Fruit fly (Drosophila melanogaster) whole organism, embryonic: ENCODE data around the gene CG2540.

Experiments
- Asciz ChIP-seq: fragments of 200-800 bp; sonication (Bioruptor generic); optimal IDR thresholded peaks from 2 replicates; lab custom pipeline; 2017; ENCODE audit warnings: missing biosample characterization, mild to moderate bottlenecking, missing genetic modification characterization, missing genetic modification reagents
- B-H2 ChIP-seq: fragments of 200-800 bp; sonication (Bioruptor generic); optimal IDR thresholded peaks from 2 replicates; lab custom pipeline; 2018; ENCODE audit warnings: missing biosample characterization, mild to moderate bottlenecking, missing genetic modification characterization
- BEAF-32 ChIP-seq: fragments of 200-800 bp; sonication (Bioruptor generic); optimal IDR thresholded peaks from 3 replicates; lab custom pipeline; 2017; ENCODE audit warnings: missing biosample characterization, missing genetic modification characterization, mild to moderate bottlenecking, moderate library complexity, missing genetic modification reagents
- BtbVII ChIP-seq: fragments of 200-800 bp; sonication (Bioruptor generic); optimal IDR thresholded peaks from 3 replicates; lab custom pipeline; 2017; ENCODE audit warnings: missing biosample characterization, mild to moderate bottlenecking, missing genetic modification characterization
- CG10959 ChIP-seq: fragments of 200-800 bp; sonication (Bioruptor generic); IDR thresholded peaks from 2 replicates; pipeline ENCODE4 v1.3.6; 2022; ENCODE audit warnings: missing biosample characterization, missing genetic modification characterization
- CG11504 ChIP-seq: fragments of 200-800 bp; sonication (Bioruptor generic); optimal IDR thresholded peaks from 3 replicates; lab custom pipeline; 2019; ENCODE audit warnings: missing biosample characterization, mild to moderate bottlenecking, missing genetic modification characterization, moderate library complexity
- CG1233 ChIP-seq: fragments of 200-800 bp; sonication (Bioruptor generic); optimal IDR thresholded peaks from 4 replicates; lab custom pipeline; 2018; ENCODE audit warnings: missing biosample characterization, mild to moderate bottlenecking, missing genetic modification characterization
- CG12769 ChIP-seq: fragments of 200-800 bp; sonication (Bioruptor generic); optimal IDR thresholded peaks from 2 replicates; lab custom pipeline; 2019; ENCODE audit warnings: missing biosample characterization, mild to moderate bottlenecking, missing genetic modification characterization, moderate library complexity
- CG13287 ChIP-seq: fragments of 200-800 bp; sonication (Bioruptor generic); IDR thresholded peaks from 2 replicates; pipeline ENCODE4 v1.3.6; 2022; ENCODE audit warnings: missing biosample characterization, missing genetic modification characterization; ENCODE audit not compliant: partially characterized antibody
- CG13775 ChIP-seq: fragments of 200-800 bp; sonication (Bioruptor generic); optimal IDR thresholded peaks from 3 replicates; lab custom pipeline; 2017; ENCODE audit warnings: missing biosample characterization, mild to moderate bottlenecking, missing genetic modification characterization
- CG14441 ChIP-seq: fragments of 200-800 bp; sonication (Bioruptor generic); IDR thresholded peaks from 2 replicates; pipeline ENCODE4 v1.3.6; 2022; ENCODE audit warnings: missing biosample characterization, missing genetic modification characterization
- CG15073 ChIP-seq: fragments of 200-800 bp; sonication (Bioruptor generic); optimal IDR thresholded peaks from 2 replicates; lab custom pipeline; 2016; ENCODE audit warnings: missing biosample characterization, missing genetic modification characterization
- CG1603 ChIP-seq: fragments of 200-800 bp; sonication (Bioruptor generic); optimal IDR thresholded peaks from 2 replicates; lab custom pipeline; 2019; ENCODE audit warnings: missing biosample characterization, mild to moderate bottlenecking, missing genetic modification characterization, moderate library complexity
- CG17385 ChIP-seq: fragments of 200-800 bp; sonication (Bioruptor generic); optimal IDR thresholded peaks from 3 replicates; lab custom pipeline; 2018; ENCODE audit warnings: missing biosample characterization, mild to moderate bottlenecking, missing genetic modification characterization
- CG18262 ChIP-seq: fragments of 200-800 bp; optimal IDR thresholded peaks from 3 replicates; lab custom pipeline; 2019; ENCODE audit warnings: missing biosample characterization, mild to moderate bottlenecking, missing genetic modification characterization, moderate library complexity
- CG18619 ChIP-seq: fragments of 200-800 bp; sonication (Bioruptor generic); optimal IDR thresholded peaks from 3 replicates; lab custom pipeline; 2017; ENCODE audit warnings: missing biosample characterization, mild to moderate bottlenecking, missing genetic modification characterization
- CG3281 ChIP-seq: fragments of 200-800 bp; sonication (Bioruptor generic); optimal IDR thresholded peaks from 3 replicates; lab custom pipeline; 2017; ENCODE audit warnings: missing biosample characterization, mild to moderate bottlenecking, missing genetic modification characterization
- CG4854 ChIP-seq: fragments of 200-800 bp; sonication (Bioruptor generic); optimal IDR thresholded peaks from 2 replicates; lab custom pipeline; 2016; ENCODE audit warnings: missing biosample characterization, missing genetic modification characterization, inconsistent platforms
- CG6854 ChIP-seq: fragments of 200-800 bp; sonication (Bioruptor generic); optimal IDR thresholded peaks from 3 replicates; lab custom pipeline; 2017; ENCODE audit warnings: missing biosample characterization, mild to moderate bottlenecking, missing genetic modification characterization
- CG9797 ChIP-seq: fragments of 200-800 bp; sonication (Bioruptor generic); optimal IDR thresholded peaks from 3 replicates; lab custom pipeline; 2018; ENCODE audit warnings: missing biosample characterization, mild to moderate bottlenecking, missing genetic modification characterization
- CHES-1-like ChIP-seq: fragments of 200-800 bp; sonication (Bioruptor generic); optimal IDR thresholded peaks from 2 replicates; lab custom pipeline; 2016; ENCODE audit warnings: missing biosample characterization, missing genetic modification characterization
- CoRest ChIP-seq: fragments of 200-800 bp; sonication (Bioruptor generic); optimal IDR thresholded peaks from 3 replicates; lab custom pipeline; 2018; ENCODE audit warnings: missing biosample characterization, mild to moderate bottlenecking, missing genetic modification characterization, moderate library complexity
- Drgx ChIP-seq: fragments of 200-800 bp; sonication (Bioruptor generic); IDR thresholded peaks from 2 replicates; pipeline ENCODE4 v1.3.6; 2022; ENCODE audit warnings: missing biosample characterization, missing genetic modification characterization
- HLH3B ChIP-seq: fragments of 200-800 bp; sonication (Bioruptor generic); IDR thresholded peaks from 2 replicates; pipeline ENCODE4 v1.3.6; 2022; ENCODE audit warnings: missing biosample characterization, missing genetic modification characterization
- Hr51 ChIP-seq, 2 experiments: fragments of 200-800 bp; sonication (Bioruptor generic); optimal IDR thresholded peaks; 2 replicates in 1 of 2; 3 replicates in 1 of 2; lab custom pipeline; 2016 to 2018; ENCODE audit warnings: missing biosample characterization in 2 of 2, missing genetic modification characterization in 2 of 2, mild to moderate bottlenecking in 1 of 2, moderate library complexity in 1 of 2
- Max ChIP-seq: fragments of 200-800 bp; sonication (Bioruptor generic); optimal IDR thresholded peaks from 2 replicates; lab custom pipeline; 2016; ENCODE audit warnings: missing biosample characterization, mild to moderate bottlenecking, missing genetic modification characterization
- Oaz ChIP-seq: fragments of 200-800 bp; sonication (Bioruptor generic); IDR thresholded peaks from 2 replicates; pipeline ENCODE4 v1.3.6; 2022; ENCODE audit warnings: missing biosample characterization, missing genetic modification characterization
- Optix ChIP-seq: fragments of 200-800 bp; sonication (Bioruptor generic); IDR thresholded peaks from 3 replicates; pipeline ENCODE4 v1.3.6; 2022; ENCODE audit warnings: missing biosample characterization, missing genetic modification characterization
- Rfx ChIP-seq: fragments of 200-800 bp; sonication (Bioruptor generic); IDR thresholded peaks from 2 replicates; pipeline ENCODE4 v1.3.6; 2022; ENCODE audit warnings: missing biosample characterization, missing genetic modification characterization
- Sry-δ ChIP-seq: fragments of 200-800 bp; sonication (Bioruptor generic); optimal IDR thresholded peaks from 2 replicates; lab custom pipeline; 2016; ENCODE audit warnings: missing biosample characterization, missing genetic modification characterization
- abd-A ChIP-seq: fragments of 200-800 bp; sonication (Bioruptor generic); optimal IDR thresholded peaks from 3 replicates; lab custom pipeline; 2019; ENCODE audit warnings: missing biosample characterization, mild to moderate bottlenecking, missing genetic modification characterization, moderate library complexity
- aop ChIP-seq: fragments of 200-800 bp; sonication (Bioruptor generic); IDR thresholded peaks from 2 replicates; pipeline ENCODE4 v1.3.6; 2022; ENCODE audit warnings: missing biosample characterization, missing genetic modification characterization
- bsh ChIP-seq, 2 experiments: fragments of 200-800 bp; sonication (Bioruptor generic); optimal IDR thresholded peaks; 2 replicates each; lab custom pipeline; 2017 to 2018; ENCODE audit warnings: mild to moderate bottlenecking in 2 of 2, missing biosample characterization in 2 of 2, missing genetic modification characterization in 2 of 2, moderate library complexity in 1 of 2
- chinmo ChIP-seq: fragments of 200-800 bp; sonication (Bioruptor generic); IDR thresholded peaks from 4 replicates; pipeline ENCODE4 v1.3.6; 2022; ENCODE audit warnings: missing biosample characterization, missing genetic modification characterization; ENCODE audit not compliant: partially characterized antibody
- fd102C ChIP-seq: fragments of 200-800 bp; sonication (Bioruptor generic); optimal IDR thresholded peaks from 2 replicates; lab custom pipeline; 2018; ENCODE audit warnings: missing biosample characterization, mild to moderate bottlenecking, missing genetic modification characterization, moderate library complexity
- gem ChIP-seq: fragments of 200-800 bp; sonication (Bioruptor generic); optimal IDR thresholded peaks from 2 replicates; lab custom pipeline; 2019; ENCODE audit warnings: missing biosample characterization, mild to moderate bottlenecking, missing genetic modification characterization, moderate library complexity
- gsb-n ChIP-seq: fragments of 200-800 bp; sonication (Bioruptor generic); optimal IDR thresholded peaks from 3 replicates; lab custom pipeline; 2018; ENCODE audit warnings: missing biosample characterization, mild to moderate bottlenecking, missing genetic modification characterization
- ind ChIP-seq: fragments of 200-800 bp; sonication (Bioruptor generic); optimal IDR thresholded peaks from 3 replicates; lab custom pipeline; 2016; ENCODE audit warnings: missing biosample characterization, missing genetic modification characterization
- luna ChIP-seq: fragments of 200-800 bp; sonication (Bioruptor generic); optimal IDR thresholded peaks from 2 replicates; lab custom pipeline; 2016; ENCODE audit warnings: missing biosample characterization, missing genetic modification characterization
- prd ChIP-seq, 3 experiments: fragments of >200 bp in 2 of 3; fragments of 200-800 bp in 1 of 3; sonication (Bioruptor generic) in 1 of 3; optimal IDR thresholded peaks in 2 of 3; IDR thresholded peaks in 1 of 3; 2 replicates in 2 of 3; 3 replicates in 1 of 3; pipeline versions ENCODE4 v1.3.6 to Lab custom; 2017 to 2022; ENCODE audit warnings: missing biosample characterization in 1 of 3, missing genetic modification characterization in 1 of 3
- pum ChIP-seq: fragments of 200-800 bp; sonication (Bioruptor generic); optimal IDR thresholded peaks from 2 replicates; lab custom pipeline; 2016; ENCODE audit warnings: missing biosample characterization, missing genetic modification characterization
- sna ChIP-seq: fragments of 200-800 bp; sonication (Bioruptor generic); IDR thresholded peaks from 2 replicates; pipeline ENCODE4 v1.3.6; 2022; ENCODE audit warnings: missing biosample characterization, missing genetic modification characterization; ENCODE audit not compliant: partially characterized antibody
- trh ChIP-seq: fragments of 200-800 bp; sonication (Bioruptor generic); optimal IDR thresholded peaks from 2 replicates; lab custom pipeline; 2016; ENCODE audit warnings: missing biosample characterization, missing genetic modification characterization
- ttk ChIP-seq: fragments of 200-800 bp; sonication (Bioruptor generic); IDR thresholded peaks from 2 replicates; pipeline ENCODE4 v2.1.2; 2022; ENCODE audit warnings: missing biosample characterization, missing genetic modification characterization
- tup ChIP-seq: fragments of 200-800 bp; sonication (Bioruptor generic); optimal IDR thresholded peaks from 2 replicates; lab custom pipeline; 2016; ENCODE audit warnings: missing biosample characterization, mild to moderate bottlenecking, missing genetic modification characterization, moderate library complexity
- wor ChIP-seq: fragments of 200-800 bp; sonication (Bioruptor generic); IDR thresholded peaks from 2 replicates; pipeline ENCODE4 v1.3.6; 2022; ENCODE audit warnings: missing biosample characterization, missing genetic modification characterization
- zfh1 ChIP-seq: fragments of 200-800 bp; sonication (Bioruptor generic); IDR thresholded peaks from 3 replicates; pipeline ENCODE4 v1.3.6; 2022; ENCODE audit warnings: missing biosample characterization, missing genetic modification characterization

CG2540 gene

DNA sequence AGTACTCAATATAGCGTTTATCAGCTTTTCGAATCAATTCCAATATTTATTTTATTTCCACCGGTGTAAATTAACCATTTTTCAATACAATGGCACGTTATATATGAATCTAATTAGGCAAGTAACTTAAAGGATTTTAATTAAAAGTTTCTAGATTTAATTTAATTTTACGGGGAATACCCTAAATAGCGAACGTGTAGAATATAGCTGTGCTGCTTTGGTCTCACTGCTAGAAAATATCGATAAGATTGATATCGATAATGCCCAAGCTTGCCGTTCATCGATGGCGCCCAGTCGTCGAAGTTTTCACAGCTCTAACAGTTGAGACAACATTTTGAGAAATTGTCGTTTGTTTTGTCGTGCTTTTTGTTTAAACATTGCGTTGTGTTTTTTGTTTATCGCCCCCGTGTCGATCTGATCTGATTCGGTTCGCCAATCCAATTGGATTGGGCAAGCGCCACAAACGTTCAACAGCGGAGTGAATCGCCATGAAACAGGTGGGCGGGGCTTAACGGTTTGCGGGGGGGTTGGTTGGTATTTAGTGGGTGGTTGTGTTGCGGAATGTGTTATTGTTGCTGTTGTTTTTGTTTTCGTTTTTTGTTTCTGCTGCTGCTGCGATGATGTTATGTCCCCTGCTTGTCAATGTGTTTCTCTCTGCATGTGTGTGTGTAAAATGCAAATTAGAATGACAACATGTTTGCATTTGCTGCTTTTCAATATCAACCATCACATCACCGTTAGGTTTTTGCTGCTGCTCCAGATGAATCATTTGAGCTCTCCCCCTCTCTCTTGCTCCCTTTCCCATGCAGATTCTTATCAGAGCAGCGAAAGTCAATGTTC is 1.9 kb downstream of the CG2540 start, which contains the start of gene Tomosyn (continued):
- TF ChIP-seq CG18619 (GFP tag; lab: Kevin White, UChicago) (peak; percentile 37), BtbVII (peak; percentile 4), CG18262 (tag; lab: Kevin White, UChicago) (peak; percentile 59), CG10959 (GFP tag; lab: Robert Waterston, UW) (no peak), Drgx (GFP tag; lab: Robert Waterston, UW) (no peak), chinmo (GFP tag; lab: Robert Waterston, UW) (peak; percentile 67; the same call in 2 of the 4 replicates), B-H2 (GFP tag; lab: Kevin White, UChicago) (peak; percentile 16), bsh (GFP tag; optimal IDR thresholded peaks at IDR 0.05; lab: Kevin White, UChicago) (peak in 1 of 2 experiments; percentile 58), CG17385 (no peak), Optix (GFP tag; lab: Robert Waterston, UW) (no peak), zfh1 (no peak), CG9797 (GFP tag; lab: Kevin White, UChicago) (peak; percentile 59), Max (GFP tag; lab: Kevin White, UChicago) (peak; percentile 49), Rfx (GFP tag; lab: Robert Waterston, UW) (peak; percentile 53), CG4854 (GFP tag; lab: Kevin White, UChicago) (peak; percentile 22), CG12769 (tag; lab: Kevin White, UChicago) (peak; percentile 14), sna (GFP tag; lab: Robert Waterston, UW) (0 out of 2 replicates have a peak, but pooled peaks have one; percentile 52), tup (GFP tag; lab: Kevin White, UChicago) (no peak), gem (tag; lab: Kevin White, UChicago) (peak; percentile 69), CHES-1-like (peak; percentile 51), ttk (GFP tag; lab: Robert Waterston, UW) (no peak), CG13775 (peak; percentile 26), pum (peak; percentile 13), fd102C (GFP tag; lab: Kevin White, UChicago) (no peak), Hr51 (GFP tag; optimal IDR thresholded peaks at IDR 0.05; lab: Kevin White, UChicago) (peak in 1 of 2 experiments; percentile 39), CG11504 (peak; percentile 65), CG3281 (no peak), CG15073 (GFP tag; lab: Kevin White, UChicago) (no peak), Sry-δ (GFP tag; lab: Kevin White, UChicago) (peak; percentile 90), CG1603 (tag; lab: Kevin White, UChicago) (peak; percentile 47), ind (GFP tag; lab: Kevin White, UChicago) (no peak), gsb-n (tag; lab: Kevin White, UChicago) (no peak), CoRest (tag; lab: Kevin White, UChicago) (peak; percentile 74), wor (GFP tag; lab: Robert Waterston, UW) (no peak), CG14441 (GFP tag; lab: Robert Waterston, UW) (no peak), abd-A (tag; lab: Kevin White, UChicago) (no peak), BEAF-32 (GFP tag; lab: Kevin White, UChicago) (peak; percentile 82), Asciz (no peak), CG13287 (GFP tag; lab: Robert Waterston, UW) (peak; percentile 82), CG6854 (GFP tag; lab: Kevin White, UChicago) (no peak), luna (GFP tag; lab: Kevin White, UChicago) (no peak), CG1233 (GFP tag; lab: Kevin White, UChicago) (no peak), trh (GFP tag; lab: Kevin White, UChicago) (no peak), prd (optimal IDR thresholded peaks at IDR 0.05; lab: Kevin White, UChicago) (no peak), prd (GFP tag; IDR thresholded peaks at IDR 0.05; lab: Robert Waterston, UW) (peak; percentile 41; the same call in 1 of the 3 replicates), aop (GFP tag; lab: Robert Waterston, UW) (no peak), Oaz (GFP tag; lab: Robert Waterston, UW) (no peak), HLH3B (GFP tag; lab: Robert Waterston, UW) (no peak)
